Worm (Caenorhabditis elegans) whole organism, L3 larva: ENCODE measurements around the gene K09H11.4.

Source experiments
- R02D3.7 ChIP-seq: fragments of 150-350 bp; optimal IDR thresholded peaks from 2 replicates; lab custom pipeline; 2014; ENCODE audit warnings: missing biosample characterization, missing genetic modification characterization
- ZK546.5 ChIP-seq: sonication (generic microtip); optimal IDR thresholded peaks from 2 replicates; lab custom pipeline; 2017; ENCODE audit warnings: missing biosample characterization, missing genetic modification characterization
- aly-2 ChIP-seq: fragments of 150-350 bp; optimal IDR thresholded peaks from 2 replicates; lab custom pipeline; 2014; ENCODE audit warnings: missing biosample characterization, missing genetic modification characterization
- ama-1 ChIP-seq: fragments of 150-350 bp; optimal IDR thresholded peaks from 2 replicates; lab custom pipeline; 2018
- ceh-16 ChIP-seq: sonication (generic microtip); optimal IDR thresholded peaks from 2 replicates; lab custom pipeline; 2017; ENCODE audit warnings: missing biosample characterization, missing genetic modification characterization
- ceh-28 ChIP-seq: fragments of 150-350 bp; optimal IDR thresholded peaks from 2 replicates; lab custom pipeline; 2014; ENCODE audit warnings: missing biosample characterization, missing genetic modification reagents, missing genetic modification characterization
- ceh-82 ChIP-seq: fragments of 150-350 bp; optimal IDR thresholded peaks from 2 replicates; lab custom pipeline; 2014; ENCODE audit warnings: missing biosample characterization, missing genetic modification characterization
- ceh-9 ChIP-seq: sonication (generic microtip); optimal IDR thresholded peaks from 2 replicates; lab custom pipeline; 2018; ENCODE audit warnings: missing biosample characterization, missing genetic modification characterization
- daf-12 ChIP-seq: fragments of 150-350 bp; optimal IDR thresholded peaks from 2 replicates; lab custom pipeline; 2014; ENCODE audit warnings: missing biosample characterization, missing genetic modification reagents, missing genetic modification characterization
- egl-27 ChIP-seq: sonication (generic microtip); optimal IDR thresholded peaks from 4 replicates; lab custom pipeline; 2017; ENCODE audit warnings: missing biosample characterization, missing genetic modification reagents, missing genetic modification characterization
- egl-5 ChIP-seq: fragments of 150-350 bp; optimal IDR thresholded peaks from 2 replicates; lab custom pipeline; 2017; ENCODE audit warnings: missing biosample characterization, missing genetic modification reagents, missing genetic modification characterization, inconsistent platforms
- elt-1 ChIP-seq: fragments of 150-350 bp; optimal IDR thresholded peaks from 2 replicates; lab custom pipeline; 2014; ENCODE audit warnings: missing biosample characterization, missing genetic modification characterization
- elt-2 ChIP-seq: sonication (generic microtip); optimal IDR thresholded peaks from 2 replicates; lab custom pipeline; 2016; ENCODE audit warnings: missing genetic modification reagents, mild to moderate bottlenecking, missing genetic modification characterization, missing compliant biosample characterization
- elt-3 ChIP-seq, 3 experiments: fragments of 150-350 bp in 1 of 3; sonication (generic microtip) in 2 of 3; optimal IDR thresholded peaks; 2 replicates in 2 of 3; 4 replicates in 1 of 3; lab custom pipeline; 2014 to 2017; ENCODE audit warnings: missing biosample characterization in 3 of 3, missing genetic modification characterization in 3 of 3
- eor-1 ChIP-seq, 2 experiments: fragments of 150-350 bp; optimal IDR thresholded peaks; 2 replicates each; lab custom pipeline; 2014 to 2018; ENCODE audit warnings: missing biosample characterization in 2 of 2, missing genetic modification characterization in 2 of 2
- fkh-10 ChIP-seq: sonication (generic microtip); optimal IDR thresholded peaks from 2 replicates; lab custom pipeline; 2017; ENCODE audit warnings: missing biosample characterization, missing genetic modification reagents, missing genetic modification characterization
- fkh-2 ChIP-seq: fragments of 150-350 bp; optimal IDR thresholded peaks from 2 replicates; lab custom pipeline; 2014; ENCODE audit warnings: missing biosample characterization, missing genetic modification reagents, missing genetic modification characterization
- fos-1 ChIP-seq: fragments of 150-350 bp; optimal IDR thresholded peaks from 2 replicates; lab custom pipeline; 2014; ENCODE audit warnings: missing biosample characterization, missing genetic modification characterization
- hmg-11 ChIP-seq: sonication (generic microtip); optimal IDR thresholded peaks from 2 replicates; lab custom pipeline; 2016; ENCODE audit warnings: missing genetic modification characterization, missing compliant biosample characterization
- jun-1 ChIP-seq: fragments of 150-350 bp; optimal IDR thresholded peaks from 2 replicates; lab custom pipeline; 2014; ENCODE audit warnings: missing biosample characterization, missing genetic modification reagents, missing genetic modification characterization
- lin-15B ChIP-seq: fragments of 150-350 bp; optimal IDR thresholded peaks from 2 replicates; lab custom pipeline; 2014; ENCODE audit warnings: missing biosample characterization, missing genetic modification characterization
- lin-39 ChIP-seq: fragments of 150-350 bp; optimal IDR thresholded peaks from 2 replicates; lab custom pipeline; 2018; ENCODE audit warnings: missing biosample characterization, missing genetic modification reagents, missing genetic modification characterization
- lsy-12 ChIP-seq: sonication (generic microtip); optimal IDR thresholded peaks from 2 replicates; lab custom pipeline; 2016; ENCODE audit warnings: mild to moderate bottlenecking, missing genetic modification characterization, missing compliant biosample characterization
- mdl-1 ChIP-seq: fragments of 150-350 bp; optimal IDR thresholded peaks from 2 replicates; lab custom pipeline; 2014; ENCODE audit warnings: missing biosample characterization, missing genetic modification characterization
- mml-1 ChIP-seq: fragments of 150-350 bp; sonication (generic microtip); optimal IDR thresholded peaks from 3 replicates; lab custom pipeline; 2014; ENCODE audit warnings: missing biosample characterization, missing genetic modification characterization
- nfya-1 ChIP-seq: sonication (generic microtip); optimal IDR thresholded peaks from 2 replicates; lab custom pipeline; 2017; ENCODE audit warnings: missing genetic modification characterization, mild to moderate bottlenecking, missing compliant biosample characterization, antibody characterized with exemption, moderate library complexity; ENCODE audit not compliant: insufficient read depth
- nhr-11 ChIP-seq: fragments of 150-350 bp; optimal IDR thresholded peaks from 2 replicates; lab custom pipeline; 2014; ENCODE audit warnings: missing biosample characterization, missing genetic modification characterization
- nhr-12 ChIP-seq: fragments of 150-350 bp; optimal IDR thresholded peaks from 2 replicates; lab custom pipeline; 2014; ENCODE audit warnings: missing biosample characterization, missing genetic modification characterization
- nhr-23 ChIP-seq: fragments of 150-350 bp; optimal IDR thresholded peaks from 2 replicates; lab custom pipeline; 2014; ENCODE audit warnings: missing biosample characterization, missing genetic modification reagents, missing genetic modification characterization
- nhr-237 ChIP-seq: fragments of 150-350 bp; optimal IDR thresholded peaks from 2 replicates; lab custom pipeline; 2014; ENCODE audit warnings: missing biosample characterization, missing genetic modification characterization
- nhr-25 ChIP-seq: sonication (generic microtip); optimal IDR thresholded peaks from 2 replicates; lab custom pipeline; 2017; ENCODE audit warnings: missing biosample characterization, missing genetic modification characterization
- nhr-28 ChIP-seq: fragments of 150-350 bp; optimal IDR thresholded peaks from 2 replicates; lab custom pipeline; 2014; ENCODE audit warnings: missing biosample characterization, missing genetic modification characterization
- nhr-43 ChIP-seq: sonication (generic microtip); optimal IDR thresholded peaks from 2 replicates; lab custom pipeline; 2016; ENCODE audit warnings: mild to moderate bottlenecking, missing genetic modification characterization, missing compliant biosample characterization; ENCODE audit not compliant: poor library complexity, severe bottlenecking
- nhr-67 ChIP-seq: fragments of 150-350 bp; optimal IDR thresholded peaks from 2 replicates; lab custom pipeline; 2014; ENCODE audit warnings: missing biosample characterization, missing genetic modification characterization
- nhr-76 ChIP-seq: fragments of 150-350 bp; sonication (generic microtip); optimal IDR thresholded peaks from 5 replicates; lab custom pipeline; 2014; ENCODE audit warnings: missing biosample characterization, missing genetic modification characterization
- nhr-77 ChIP-seq: fragments of 150-350 bp; optimal IDR thresholded peaks from 2 replicates; lab custom pipeline; 2014; ENCODE audit warnings: missing biosample characterization, missing genetic modification characterization
- pha-4 ChIP-seq: fragments of 150-350 bp; optimal IDR thresholded peaks from 2 replicates; lab custom pipeline; 2014; ENCODE audit warnings: missing biosample characterization, missing genetic modification reagents, missing genetic modification characterization
- pqm-1 ChIP-seq: fragments of 150-350 bp; optimal IDR thresholded peaks from 2 replicates; lab custom pipeline; 2017; ENCODE audit warnings: missing biosample characterization, missing genetic modification characterization, inconsistent platforms
- sea-2 ChIP-seq: fragments of 150-350 bp; sonication (generic microtip); optimal IDR thresholded peaks from 4 replicates; lab custom pipeline; 2014; ENCODE audit warnings: missing biosample characterization, missing genetic modification reagents, missing genetic modification characterization
- skn-1 ChIP-seq: fragments of 150-350 bp; optimal IDR thresholded peaks from 2 replicates; lab custom pipeline; 2014; ENCODE audit warnings: missing biosample characterization, missing genetic modification characterization
- snpc-4 ChIP-seq: fragments of 150-350 bp; optimal IDR thresholded peaks from 2 replicates; lab custom pipeline; 2014; ENCODE audit warnings: missing biosample characterization, missing genetic modification characterization
- tbx-2 ChIP-seq: sonication (generic microtip); optimal IDR thresholded peaks from 2 replicates; lab custom pipeline; 2016; ENCODE audit warnings: mild to moderate bottlenecking, missing genetic modification characterization, missing compliant biosample characterization
- unc-39 ChIP-seq: sonication (generic microtip); optimal IDR thresholded peaks from 4 replicates; lab custom pipeline; 2017; ENCODE audit warnings: missing biosample characterization, missing genetic modification characterization
- unc-62 ChIP-seq: fragments of 150-350 bp; sonication (generic microtip); optimal IDR thresholded peaks from 4 replicates; lab custom pipeline; 2014; ENCODE audit warnings: missing biosample characterization, missing genetic modification reagents, missing genetic modification characterization
- zag-1 ChIP-seq: fragments of 150-350 bp; optimal IDR thresholded peaks from 2 replicates; lab custom pipeline; 2014; ENCODE audit warnings: missing biosample characterization, missing genetic modification characterization
- ztf-11 ChIP-seq: fragments of 150-350 bp; optimal IDR thresholded peaks from 2 replicates; lab custom pipeline; 2014; ENCODE audit warnings: missing biosample characterization, missing genetic modification characterization
- ztf-4 ChIP-seq: fragments of 150-350 bp; optimal IDR thresholded peaks from 2 replicates; lab custom pipeline; 2014; ENCODE audit warnings: missing biosample characterization, missing genetic modification characterization

Gene K09H11.4

DNA sequence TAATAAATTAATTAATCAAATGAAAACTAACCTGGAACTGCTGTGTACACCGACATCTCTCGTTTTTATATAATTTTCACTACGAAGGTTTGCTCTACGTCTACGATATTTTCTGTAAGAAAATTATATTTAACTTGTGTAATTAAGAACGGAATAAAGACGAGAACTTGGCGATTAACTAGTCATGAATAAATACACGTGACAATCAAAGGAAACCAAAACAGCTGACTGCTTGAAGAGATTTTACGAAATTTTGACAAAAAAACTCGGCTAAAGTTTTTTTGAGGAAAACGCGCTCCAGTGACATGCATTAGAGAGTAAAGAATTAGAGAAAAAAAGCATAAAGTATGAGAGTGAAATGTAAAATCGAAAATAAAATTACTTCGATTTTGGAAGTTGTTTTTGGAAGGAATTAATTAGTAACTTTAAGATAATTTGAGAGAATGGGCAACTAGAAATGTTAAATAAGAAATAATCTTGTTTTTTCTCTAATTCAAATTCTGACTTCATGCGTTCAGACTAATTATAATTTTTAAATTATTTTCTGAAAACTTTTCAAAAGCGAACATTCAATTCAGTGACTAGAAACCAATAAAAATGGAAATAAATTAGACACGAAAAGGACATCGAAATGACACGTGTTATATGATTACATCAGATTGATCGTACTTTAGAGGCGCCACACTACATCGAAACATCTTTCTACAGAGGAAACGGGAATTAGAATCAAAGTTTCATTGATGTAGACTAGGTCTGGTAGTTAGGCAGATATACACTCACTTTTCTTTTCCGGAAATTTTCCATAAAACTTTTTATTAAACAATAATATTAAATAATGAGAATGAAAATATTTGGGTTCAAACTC, 39.0 kb downstream of the K09H11.4 start, which contains the start of gene F25B4.7:
Gene F25B4.7, minus strand, starts transcription at position 112 of the 865 bp plus-strand sequence.
- TF ChIP-seq nhr-28 (tag; lab: Kevin White, UChicago) (no peak), lin-15B (tag; lab: Kevin White, UChicago) (peak; percentile 56), nhr-25 (tag; lab: Kevin White, UChicago) (peak; percentile 7), nhr-43 (tag; lab: Kevin White, UChicago) (peak; percentile 49), elt-2 (tag; lab: Kevin White, UChicago) (peak; percentile 17), nhr-23 (tag; lab: Kevin White, UChicago) (peak; percentile 61), pha-4 (tag; lab: Kevin White, UChicago) (peak; percentile 42), tbx-2 (tag; lab: Kevin White, UChicago) (no peak)

DNA sequence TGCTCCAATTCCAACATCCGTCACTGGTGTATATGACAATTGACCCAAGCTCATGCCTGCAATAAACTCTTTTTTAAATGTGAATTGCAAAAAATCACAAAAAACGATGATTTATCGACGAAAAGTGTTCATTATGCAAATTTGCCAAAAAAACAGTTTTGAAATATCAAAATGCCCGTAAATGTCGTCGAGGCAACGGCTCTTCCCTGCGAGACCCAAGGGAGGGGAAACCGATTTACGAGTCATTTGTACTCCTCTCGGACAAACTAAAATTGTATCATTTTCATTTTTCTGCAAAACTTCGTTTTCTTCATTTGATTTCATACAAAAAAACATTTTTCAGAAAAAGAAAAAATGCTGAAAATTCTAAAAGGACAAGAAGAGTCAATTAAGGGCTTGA, 41.8 kb downstream of the K09H11.4 start, which contains the start of the genes hmgs-1 and F25B4.4:
Gene hmgs-1, minus strand, starts transcription at position 56 of the 400 bp plus-strand sequence.
Gene F25B4.4, plus strand, starts transcription at position 340 of the 400 bp plus-strand sequence.
- no peak for TF ChIP-seq eor-1 (tag; optimal IDR thresholded peaks at IDR 0.05; lab: Kevin White, UChicago)
- TF ChIP-seq unc-62, result no peak
- peak; percentile 80 for TF ChIP-seq hmg-11 (tag; lab: Kevin White, UChicago)
- no peak for TF ChIP-seq nhr-12 (tag; lab: Kevin White, UChicago)
- peak; percentile 71 for TF ChIP-seq ceh-82 (tag; lab: Kevin White, UChicago)
- no peak for TF ChIP-seq ceh-9
- TF ChIP-seq nhr-25 (tag; lab: Kevin White, UChicago), result peak; percentile 88
- TF ChIP-seq egl-5 (tag; lab: Kevin White, UChicago), result peak; percentile 94
- TF ChIP-seq ztf-4, result no peak
- no peak for TF ChIP-seq unc-39 (tag; lab: Kevin White, UChicago)
- no peak for TF ChIP-seq ceh-16
- peak; percentile 86 for TF ChIP-seq fkh-10 (GFP tag; lab: Kevin White, UChicago)
- peak; percentile 79 for TF ChIP-seq lsy-12
- TF ChIP-seq pha-4 (tag; lab: Kevin White, UChicago), result peak; percentile 98
- TF ChIP-seq nhr-28 (tag; lab: Kevin White, UChicago), result peak; percentile 41
- peak; percentile 88 for TF ChIP-seq nfya-1
- TF ChIP-seq tbx-2 (tag; lab: Kevin White, UChicago), result peak; percentile 70
- no peak for TF ChIP-seq aly-2 (tag; lab: Kevin White, UChicago)
- TF ChIP-seq elt-1, result peak; percentile 37
- peak; percentile 76 for TF ChIP-seq ceh-28 (tag; lab: Kevin White, UChicago)
- TF ChIP-seq pqm-1 (tag; lab: Kevin White, UChicago), result peak; percentile 81
- peak; percentile 49 for TF ChIP-seq nhr-11 (tag; lab: Kevin White, UChicago)
- peak; percentile 60 for TF ChIP-seq elt-2 (tag; lab: Kevin White, UChicago)
- TF ChIP-seq fkh-2 (tag; lab: Kevin White, UChicago), result no peak
- peak in 1 of 3 experiments; percentile 9 for TF ChIP-seq elt-3 (tag; optimal IDR thresholded peaks at IDR 0.05; lab: Kevin White, UChicago)
- no peak for TF ChIP-seq nhr-76 (tag; lab: Kevin White, UChicago)
- peak; percentile 76 for TF ChIP-seq skn-1
- peak; percentile 85 for TF ChIP-seq jun-1 (tag; lab: Kevin White, UChicago)
- no peak for TF ChIP-seq daf-12 (tag; lab: Kevin White, UChicago)
- peak; percentile 61 for TF ChIP-seq nhr-77 (tag; lab: Kevin White, UChicago)
- no peak for TF ChIP-seq ztf-11 (tag; lab: Kevin White, UChicago)
- no peak for TF ChIP-seq mdl-1 (tag; lab: Kevin White, UChicago)
- no peak for TF ChIP-seq mml-1 (tag; lab: Kevin White, UChicago)
- no peak for TF ChIP-seq nhr-237 (tag; lab: Kevin White, UChicago)
- TF ChIP-seq fos-1 (tag; lab: Kevin White, UChicago), result no peak
- peak; percentile 64 for TF ChIP-seq ama-1
- no peak for TF ChIP-seq ZK546.5 (tag; lab: Kevin White, UChicago)
- peak; percentile 49 for TF ChIP-seq egl-27 (tag; lab: Kevin White, UChicago)
- peak; percentile 97 for TF ChIP-seq lin-15B (tag; lab: Kevin White, UChicago)
- peak; percentile 83 for TF ChIP-seq nhr-43 (tag; lab: Kevin White, UChicago)
- TF ChIP-seq zag-1 (tag; lab: Kevin White, UChicago), result no peak
- TF ChIP-seq lin-39 (tag; lab: Kevin White, UChicago), result peak; percentile 96
- TF ChIP-seq snpc-4 (tag; lab: Kevin White, UChicago), result peak; percentile 67
- no peak for TF ChIP-seq nhr-67
- TF ChIP-seq sea-2 (GFP tag; lab: Kevin White, UChicago), result no peak
- peak; percentile 100 for TF ChIP-seq R02D3.7 (tag; lab: Kevin White, UChicago)
- peak; percentile 95 for TF ChIP-seq nhr-23 (tag; lab: Kevin White, UChicago)
- TF ChIP-seq, all 47 proteins: peak for 27
